Fruit fly (Drosophila melanogaster): ENCODE data around the gene CG8993.

- TF ChIP-seq CG7101 (tag; optimal IDR thresholded peaks at IDR 0.05) (no peak), Crg-1 (GFP tag; optimal IDR thresholded peaks at IDR 0.05) (no peak), CG7045 (GFP tag; optimal IDR thresholded peaks at IDR 0.05) (no peak), bab1 (GFP tag; optimal IDR thresholded peaks at IDR 0.05) (no peak), CG11617 (GFP tag; optimal IDR thresholded peaks at IDR 0.05) (no peak), cnc (optimal IDR thresholded peaks at IDR 0.05) (no peak), CG5204 (GFP tag; optimal IDR thresholded peaks at IDR 0.05) (no peak), CG14711 (tag; optimal IDR thresholded peaks at IDR 0.05) (no peak), pad (GFP tag; optimal IDR thresholded peaks at IDR 0.05) (no peak), Mnt (GFP tag; optimal IDR thresholded peaks at IDR 0.05) (no peak), Clk (GFP tag; optimal IDR thresholded peaks at IDR 0.05) (no peak), CG12768 (GFP tag; optimal IDR thresholded peaks at IDR 0.05) (no peak)
Observed at dm6 chr3L:2398636-2399035, 26.6 kb downstream of the CG8993 start.

All from whole organism, adult.